Worm (Caenorhabditis elegans): ENCODE results near the gene T25D3.3.
A peak's percentile ranks its signal among the peaks of the same experiment; 100 is the strongest.

- TF ChIP-seq nhr-237 (tag; optimal IDR thresholded peaks at IDR 0.05) (no peak), unc-39 (tag; optimal IDR thresholded peaks at IDR 0.05) (no peak), sem-2 (GFP tag; optimal IDR thresholded peaks at IDR 0.05) (no peak), elt-1 (tag; optimal IDR thresholded peaks at IDR 0.05; ENCODE audit: borderline replicate concordance, insufficient read depth) (no peak), pha-4 (tag; optimal IDR thresholded peaks at IDR 0.05) (peak; percentile 26), nhr-12 (tag; optimal IDR thresholded peaks at IDR 0.05) (no peak), elt-3 (tag; optimal IDR thresholded peaks at IDR 0.05) (no peak), nhr-76 (tag; optimal IDR thresholded peaks at IDR 0.05) (no peak), mab-5 (tag; optimal IDR thresholded peaks at IDR 0.05) (no peak)
These were observed 7.0 kb downstream of the T25D3.3 start for ce11 chrII:159294-159922.

All from whole organism, mixed stage, embryonic.